Worm (Caenorhabditis elegans): ENCODE measurements around the gene C36E6.2.

- no peak for TF ChIP-seq mab-5 (tag; optimal IDR thresholded peaks at IDR 0.05)
- no peak for TF ChIP-seq snpc-4 (tag; optimal IDR thresholded peaks at IDR 0.05)
- TF ChIP-seq unc-39 (tag; optimal IDR thresholded peaks at IDR 0.05), result no peak
- TF ChIP-seq elt-3 (tag; optimal IDR thresholded peaks at IDR 0.05), result no peak
- no peak for TF ChIP-seq lsy-2 (tag; optimal IDR thresholded peaks at IDR 0.05)
- no peak for TF ChIP-seq pha-4 (tag; optimal IDR thresholded peaks at IDR 0.05)
- TF ChIP-seq nhr-76 (tag; optimal IDR thresholded peaks at IDR 0.05), result no peak
- no peak for TF ChIP-seq sem-2 (GFP tag; optimal IDR thresholded peaks at IDR 0.05)
- TF ChIP-seq unc-120 (tag; optimal IDR thresholded peaks at IDR 0.05; ENCODE audit: poor library complexity, severe bottlenecking), result no peak
- no peak for TF ChIP-seq cnd-1 (tag; optimal IDR thresholded peaks at IDR 0.05)
- TF ChIP-seq ces-1 (GFP tag; optimal IDR thresholded peaks at IDR 0.05), result no peak
- no peak for TF ChIP-seq ham-2 (GFP tag; optimal IDR thresholded peaks at IDR 0.05)
- TF ChIP-seq nhr-12 (tag; optimal IDR thresholded peaks at IDR 0.05), result no peak
Measured at ce11 chrX:17474521-17475170, 23.2 kb downstream of the C36E6.2 start, which contains the start of gene tps-1.
